Fruit fly (Drosophila melanogaster): ENCODE data around the gene CG31870.

CG31870 gene

dm6 chr2L:10794032-10794431 lies 4.0 kb downstream of the CG31870 start (continued):
- TF ChIP-seq CG3919 (GFP tag; optimal IDR thresholded peaks at IDR 0.05) (peak; percentile 19), fd59A (GFP tag; optimal IDR thresholded peaks at IDR 0.05) (no peak), CG11294 (GFP tag; IDR thresholded peaks at IDR 0.05) (no peak), esn (GFP tag; optimal IDR thresholded peaks at IDR 0.05) (no peak), CG6163 (GFP tag; IDR thresholded peaks at IDR 0.05) (peak; percentile 57; the same call in 2 of the 3 replicates), Eip75B (GFP tag; optimal IDR thresholded peaks at IDR 0.05) (no peak), CG1621 (tag; optimal IDR thresholded peaks at IDR 0.05) (no peak), CG10669 (GFP tag; optimal IDR thresholded peaks at IDR 0.05) (no peak), dsx (GFP tag; optimal IDR thresholded peaks at IDR 0.05; ENCODE audit: poor library complexity, severe bottlenecking) (no peak)

- no peak for TF ChIP-seq Eip75B (GFP tag; optimal IDR thresholded peaks at IDR 0.05)
- no peak for TF ChIP-seq Lpt (GFP tag; optimal IDR thresholded peaks at IDR 0.05)
- no peak for TF ChIP-seq CG9139 (GFP tag; optimal IDR thresholded peaks at IDR 0.05)
- TF ChIP-seq Blimp-1 (GFP tag; optimal IDR thresholded peaks at IDR 0.05): no peak
- TF ChIP-seq Hr38 (GFP tag; optimal IDR thresholded peaks at IDR 0.05): no peak
- TF ChIP-seq CG34406 (GFP tag; optimal IDR thresholded peaks at IDR 0.05): no peak
- no peak for TF ChIP-seq Eip78C (GFP tag)
- TF ChIP-seq CG15336 (GFP tag; IDR thresholded peaks at IDR 0.05): no peak
- TF ChIP-seq CG6163 (GFP tag; IDR thresholded peaks at IDR 0.05): no peak
- TF ChIP-seq Hr4 (GFP tag; optimal IDR thresholded peaks at IDR 0.05): no peak
- no peak for TF ChIP-seq CG10669 (GFP tag; optimal IDR thresholded peaks at IDR 0.05)
- no peak for TF ChIP-seq cyc (GFP tag; optimal IDR thresholded peaks at IDR 0.05)
- no peak for TF ChIP-seq CG7368 (GFP tag; optimal IDR thresholded peaks at IDR 0.05)
- no peak for TF ChIP-seq Sox102F (GFP tag; optimal IDR thresholded peaks at IDR 0.05)
- TF ChIP-seq topi (GFP tag; optimal IDR thresholded peaks at IDR 0.05): no peak
Observed at dm6 chr2L:10795731-10796130, 5.7 kb downstream of the CG31870 start.

- no peak for TF ChIP-seq vri (GFP tag; optimal IDR thresholded peaks at IDR 0.05)
- TF ChIP-seq Ets21C (GFP tag; optimal IDR thresholded peaks at IDR 0.05): no peak
- TF ChIP-seq OdsH (GFP tag; optimal IDR thresholded peaks at IDR 0.05): peak; percentile 13
- peak; percentile 77 for TF ChIP-seq svp (GFP tag)
- TF ChIP-seq cyc (GFP tag; optimal IDR thresholded peaks at IDR 0.05): peak; percentile 27
- no peak for TF ChIP-seq CG6854 (GFP tag; optimal IDR thresholded peaks at IDR 0.05)
- peak; percentile 48; the same call in 1 of the 3 replicates for TF ChIP-seq CG8119 (GFP tag; IDR thresholded peaks at IDR 0.05)
- peak; percentile 39 for TF ChIP-seq Hr39 (GFP tag; optimal IDR thresholded peaks at IDR 0.05)
- no peak for TF ChIP-seq CG16779 (tag; optimal IDR thresholded peaks at IDR 0.05)
- TF ChIP-seq fd59A (GFP tag; optimal IDR thresholded peaks at IDR 0.05): no peak
- peak; percentile 50 for TF ChIP-seq CG32006 (GFP tag; optimal IDR thresholded peaks at IDR 0.05)
- TF ChIP-seq Ets96B (tag; optimal IDR thresholded peaks at IDR 0.05): no peak
- TF ChIP-seq Met (GFP tag; optimal IDR thresholded peaks at IDR 0.05): peak; percentile 39
- peak in 1 of 2 experiments; percentile 14 for TF ChIP-seq ss (GFP tag; optimal IDR thresholded peaks at IDR 0.05)
- peak; percentile 34 for TF ChIP-seq Sox102F (GFP tag; optimal IDR thresholded peaks at IDR 0.05)
- peak; percentile 6 for TF ChIP-seq Eip75B (GFP tag; optimal IDR thresholded peaks at IDR 0.05)
- TF ChIP-seq Hr4 (GFP tag; optimal IDR thresholded peaks at IDR 0.05): peak; percentile 40
- peak in 1 of 2 experiments; percentile 5 for TF ChIP-seq salr (GFP tag; optimal IDR thresholded peaks at IDR 0.05)
- TF ChIP-seq fkh (GFP tag; optimal IDR thresholded peaks at IDR 0.05): no peak
- TF ChIP-seq CG7368 (GFP tag; optimal IDR thresholded peaks at IDR 0.05): peak; percentile 31
- peak; percentile 8 for TF ChIP-seq CG10669 (GFP tag; optimal IDR thresholded peaks at IDR 0.05)
- peak; percentile 42 for TF ChIP-seq topi (GFP tag; optimal IDR thresholded peaks at IDR 0.05)
- peak; percentile 38 for TF ChIP-seq CG3919 (GFP tag; optimal IDR thresholded peaks at IDR 0.05)
- peak; percentile 34 for TF ChIP-seq pdm3 (GFP tag; optimal IDR thresholded peaks at IDR 0.05)
- TF ChIP-seq achi (GFP tag; optimal IDR thresholded peaks at IDR 0.05): peak; percentile 13
- peak; percentile 37 for TF ChIP-seq CG10631 (GFP tag; optimal IDR thresholded peaks at IDR 0.05)
- no peak for TF ChIP-seq esn (GFP tag; optimal IDR thresholded peaks at IDR 0.05)
- TF ChIP-seq Eip93F (GFP tag; optimal IDR thresholded peaks at IDR 0.05): no peak
- TF ChIP-seq CG6163 (GFP tag; IDR thresholded peaks at IDR 0.05): peak; percentile 43; the same call in 2 of the 3 replicates
- TF ChIP-seq lz (GFP tag; optimal IDR thresholded peaks at IDR 0.05): peak; percentile 43
- no peak for TF ChIP-seq Gug (GFP tag; IDR thresholded peaks at IDR 0.05)
- TF ChIP-seq CG31627 (GFP tag; optimal IDR thresholded peaks at IDR 0.05): peak; percentile 25
- TF ChIP-seq Smox (GFP tag; optimal IDR thresholded peaks at IDR 0.05): peak; percentile 8
- peak; percentile 65 for TF ChIP-seq eg (GFP tag; IDR thresholded peaks at IDR 0.05)
- peak; percentile 65 for TF ChIP-seq CG15336 (GFP tag; IDR thresholded peaks at IDR 0.05)
Observed at dm6 chr2L:10800877-10801719, 11.1 kb downstream of the CG31870 start, which contains the start of gene CG31869. CG31869 (minus strand) TSS chr2L:10801109.
